Worm (Caenorhabditis elegans) whole organism, young adult: ENCODE measurements around the gene Y27F2A.10.

Experiments used
- B0019.2 ChIP-seq: fragments of 200-800 bp; sonication (Bioruptor generic); conservative IDR thresholded peaks from 2 replicates; pipeline ENCODE4 v1.3.6; 2022; ENCODE audit warnings: missing genetic modification reagents, missing genetic modification characterization, missing compliant biosample characterization
- Y79H2A.3 ChIP-seq: fragments of 200-800 bp; sonication (Bioruptor generic); conservative IDR thresholded peaks from 2 replicates; pipeline ENCODE4 v1.3.6; 2022; ENCODE audit warnings: missing genetic modification reagents, missing genetic modification characterization, missing compliant biosample characterization
- athp-1 ChIP-seq: sonication (generic microtip); optimal IDR thresholded peaks from 2 replicates; lab custom pipeline; 2017; ENCODE audit warnings: mild to moderate bottlenecking, missing genetic modification characterization, missing compliant biosample characterization
- fkh-3 ChIP-seq: sonication (generic microtip); optimal IDR thresholded peaks from 2 replicates; lab custom pipeline; 2016; ENCODE audit warnings: mild to moderate bottlenecking, missing genetic modification characterization, missing compliant biosample characterization
- hmg-20 ChIP-seq: fragments of 200-800 bp; sonication (Bioruptor generic); IDR thresholded peaks from 2 replicates; pipeline ENCODE4 v1.3.6; 2022; ENCODE audit warnings: missing genetic modification reagents, missing genetic modification characterization, missing compliant biosample characterization
- lin-35 ChIP-seq, 3 experiments: fragments of 150-350 bp in 2 of 3; sonication (generic microtip) in 1 of 3; optimal IDR thresholded peaks; 2 replicates each; lab custom pipeline; 2014 to 2018; ENCODE audit warnings: missing biosample characterization in 3 of 3, missing genetic modification characterization in 3 of 3, missing genetic modification reagents in 3 of 3
- lin-40 ChIP-seq: sonication (generic microtip); optimal IDR thresholded peaks from 2 replicates; lab custom pipeline; 2016; ENCODE audit warnings: missing genetic modification characterization, mild to moderate bottlenecking, missing compliant biosample characterization, missing genotype, missing genetic modification reagents
- madf-3 ChIP-seq: fragments of 200-800 bp; sonication (Bioruptor generic); IDR thresholded peaks from 2 replicates; pipeline ENCODE4 v1.3.6; 2022; ENCODE audit warnings: missing genetic modification reagents, missing genetic modification characterization, missing compliant biosample characterization
- sea-2 ChIP-seq: fragments of 200-800 bp; sonication (Bioruptor generic); IDR thresholded peaks from 2 replicates; pipeline ENCODE4 v1.3.6; 2022; ENCODE audit warnings: missing genetic modification characterization, missing compliant biosample characterization
- ztf-18 ChIP-seq: sonication (generic microtip); optimal IDR thresholded peaks from 2 replicates; lab custom pipeline; 2016; ENCODE audit warnings: missing genotype, mild to moderate bottlenecking, missing genetic modification characterization, missing compliant biosample characterization

ce11 chrII:3185848-3186247, 13.8 kb upstream of the Y27F2A.10 start:
- TF ChIP-seq lin-35 (GFP tag; optimal IDR thresholded peaks at IDR 0.05; lab: Kevin White, UChicago) (no peak), Y79H2A.3 (GFP tag; lab: Robert Waterston, UW) (no peak), B0019.2 (GFP tag; lab: Robert Waterston, UW) (no peak), ztf-18 (tag; lab: Kevin White, UChicago) (no peak), athp-1 (tag; lab: Kevin White, UChicago) (no peak), madf-3 (no peak), hmg-20 (GFP tag; lab: Robert Waterston, UW) (no peak), sea-2 (GFP tag; lab: Robert Waterston, UW) (no peak), lin-40 (tag; lab: Kevin White, UChicago) (no peak), fkh-3 (tag; lab: Kevin White, UChicago) (no peak)
